Worm (Caenorhabditis elegans) whole organism, early embryonic: ENCODE measurements around the gene C10F3.7.

Experiments used
- B0310.2 ChIP-seq: sonication (generic microtip); optimal IDR thresholded peaks from 2 replicates; lab custom pipeline; 2016; ENCODE audit warnings: mild to moderate bottlenecking, missing genetic modification characterization, missing compliant biosample characterization
- F13C5.2 ChIP-seq: sonication (generic microtip); optimal IDR thresholded peaks from 2 replicates; lab custom pipeline; 2017; ENCODE audit warnings: mild to moderate bottlenecking, missing genetic modification characterization, inconsistent platforms, missing compliant biosample characterization
- aly-1 ChIP-seq: sonication (generic microtip); optimal IDR thresholded peaks from 2 replicates; lab custom pipeline; 2016; ENCODE audit warnings: missing genetic modification characterization, missing compliant biosample characterization
- ama-1 ChIP-seq: fragments of 150-350 bp; optimal IDR thresholded peaks from 2 replicates; lab custom pipeline; 2014
- ceh-13 ChIP-seq: fragments of 200-800 bp; sonication (Bioruptor generic); optimal IDR thresholded peaks from 2 replicates; lab custom pipeline; 2018; ENCODE audit warnings: mild to moderate bottlenecking, missing genetic modification characterization, missing compliant biosample characterization
- ceh-36 ChIP-seq: sonication (generic microtip); optimal IDR thresholded peaks from 2 replicates; lab custom pipeline; 2016; ENCODE audit warnings: missing genetic modification characterization, inconsistent platforms, missing compliant biosample characterization
- ets-7 ChIP-seq: sonication (generic microtip); optimal IDR thresholded peaks from 2 replicates; lab custom pipeline; 2016; ENCODE audit warnings: missing genotype, missing genetic modification characterization, missing compliant biosample characterization
- flt-1 ChIP-seq: fragments of 200-800 bp; sonication (Bioruptor generic); IDR thresholded peaks from 2 replicates; pipeline ENCODE4 v1.3.6; 2022; ENCODE audit warnings: missing genetic modification characterization, missing compliant biosample characterization
- hmbx-1 ChIP-seq: sonication (generic microtip); optimal IDR thresholded peaks from 2 replicates; lab custom pipeline; 2016; ENCODE audit warnings: mild to moderate bottlenecking, missing genetic modification characterization, missing compliant biosample characterization
- hmg-4 ChIP-seq: fragments of 200-800 bp; sonication (Bioruptor generic); optimal IDR thresholded peaks from 2 replicates; lab custom pipeline; 2018; ENCODE audit warnings: mild to moderate bottlenecking, missing genetic modification characterization, missing compliant biosample characterization
- hnd-1 ChIP-seq: sonication (generic microtip); optimal IDR thresholded peaks from 2 replicates; lab custom pipeline; 2016; ENCODE audit warnings: missing genetic modification characterization, missing compliant biosample characterization
- pes-1 ChIP-seq: fragments of 200-800 bp; sonication (Bioruptor generic); IDR thresholded peaks from 2 replicates; pipeline ENCODE4 v1.3.6; 2022; ENCODE audit warnings: missing genetic modification reagents, missing genetic modification characterization, missing compliant biosample characterization
- scrt-1 ChIP-seq: fragments of 200-800 bp; sonication (Bioruptor generic); IDR thresholded peaks from 2 replicates; pipeline ENCODE4 v1.3.6; 2022; ENCODE audit warnings: missing genetic modification characterization, missing compliant biosample characterization
- sea-1 ChIP-seq: fragments of 200-800 bp; sonication (Bioruptor generic); conservative IDR thresholded peaks from 2 replicates; pipeline ENCODE4 v1.3.6; 2022; ENCODE audit warnings: missing genetic modification characterization, missing compliant biosample characterization
- tbx-11 ChIP-seq: fragments of 200-800 bp; sonication (Bioruptor generic); IDR thresholded peaks from 2 replicates; pipeline ENCODE4 v1.3.6; 2022; ENCODE audit warnings: missing genetic modification characterization, missing compliant biosample characterization
- tbx-37 ChIP-seq: fragments of 200-800 bp; sonication (Bioruptor generic); conservative IDR thresholded peaks from 2 replicates; pipeline ENCODE4 v1.3.6; 2022; ENCODE audit warnings: missing genetic modification reagents, missing genetic modification characterization, missing compliant biosample characterization
- tra-4 ChIP-seq: sonication (generic microtip); optimal IDR thresholded peaks from 2 replicates; lab custom pipeline; 2017; ENCODE audit warnings: missing genetic modification characterization, missing compliant biosample characterization

Gene C10F3.7

DNA sequence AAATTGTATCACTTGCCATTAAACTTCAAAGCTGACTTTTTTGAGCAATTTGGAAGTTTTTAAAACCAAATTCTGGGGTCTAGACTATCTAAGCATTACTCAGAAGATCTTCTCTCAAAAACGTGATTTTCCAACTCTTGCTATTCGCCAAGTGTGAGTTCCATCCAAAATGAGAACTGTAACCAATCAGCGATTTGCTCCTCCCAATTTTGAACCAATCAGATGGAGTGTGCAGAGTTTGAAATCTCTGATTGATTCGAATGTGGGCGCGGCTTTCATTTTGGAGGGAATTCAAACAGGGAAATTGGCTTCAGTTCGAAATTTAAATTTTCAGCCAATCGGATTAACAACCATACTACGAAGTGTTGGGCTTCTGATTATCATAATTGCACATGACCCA, 33.6 kb downstream of the C10F3.7 start:
- no peak for TF ChIP-seq scrt-1
- TF ChIP-seq aly-1 = no peak
- no peak for TF ChIP-seq tbx-11 (GFP tag; lab: Robert Waterston, UW)
- no peak for TF ChIP-seq ets-7
- no peak for TF ChIP-seq pes-1 (GFP tag; lab: Robert Waterston, UW)
- TF ChIP-seq ama-1 (lab: Kevin White, UChicago) = no peak
- no peak for TF ChIP-seq ceh-13 (GFP tag; lab: Kevin White, UChicago)
- no peak for TF ChIP-seq tra-4 (tag; lab: Kevin White, UChicago)
- TF ChIP-seq tbx-37 (GFP tag; lab: Robert Waterston, UW) = no peak
- no peak for TF ChIP-seq sea-1 (GFP tag; lab: Robert Waterston, UW)
- TF ChIP-seq hnd-1 (tag; lab: Kevin White, UChicago) = no peak
- TF ChIP-seq ceh-36 = no peak
- TF ChIP-seq B0310.2 (tag; lab: Kevin White, UChicago) = no peak
- TF ChIP-seq hmbx-1 (tag; lab: Kevin White, UChicago) = no peak
- TF ChIP-seq hmg-4 (GFP tag; lab: Kevin White, UChicago) = no peak
- no peak for TF ChIP-seq flt-1 (GFP tag; lab: Robert Waterston, UW)

DNA sequence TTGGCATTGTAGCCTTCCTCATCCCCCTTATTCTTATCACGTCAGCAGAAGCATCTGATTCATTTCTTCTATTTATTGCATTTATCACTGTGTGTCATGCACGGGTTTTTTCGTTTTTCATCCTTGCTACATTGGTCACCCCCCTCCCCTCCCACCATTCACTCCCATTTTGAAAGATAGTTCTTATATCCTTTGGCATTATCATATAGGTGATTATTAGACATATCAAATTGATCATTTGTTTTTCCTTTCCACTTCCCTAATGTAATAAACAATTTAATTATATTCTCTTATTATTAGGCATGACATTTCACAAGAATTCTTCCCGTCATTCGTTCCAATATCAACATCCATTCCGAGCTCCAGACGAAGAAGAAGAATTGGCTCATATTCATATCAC, 35.5 kb downstream of the C10F3.7 start, which contains the start of gene M03F8.1:
Gene M03F8.1 (plus strand): TSS at position 301 of the 400 bp plus-strand sequence.
- TF ChIP-seq ets-7 = no peak
- no peak for TF ChIP-seq hmbx-1 (tag; lab: Kevin White, UChicago)
- TF ChIP-seq scrt-1 = no peak
- TF ChIP-seq pes-1 (GFP tag; lab: Robert Waterston, UW) = no peak
- TF ChIP-seq hnd-1 (tag; lab: Kevin White, UChicago) = no peak
- no peak for TF ChIP-seq ceh-36
- TF ChIP-seq F13C5.2 (tag; lab: Kevin White, UChicago) = no peak
- no peak for TF ChIP-seq hmg-4 (GFP tag; lab: Kevin White, UChicago)
- TF ChIP-seq tbx-11 (GFP tag; lab: Robert Waterston, UW) = no peak
- TF ChIP-seq tbx-37 (GFP tag; lab: Robert Waterston, UW) = no peak
- TF ChIP-seq aly-1 = no peak
- no peak for TF ChIP-seq B0310.2 (tag; lab: Kevin White, UChicago)
- no peak for TF ChIP-seq ceh-13 (GFP tag; lab: Kevin White, UChicago)
- TF ChIP-seq sea-1 (GFP tag; lab: Robert Waterston, UW) = no peak
- no peak for TF ChIP-seq tra-4 (tag; lab: Kevin White, UChicago)
- TF ChIP-seq ama-1 (lab: Kevin White, UChicago) = no peak
- no peak for TF ChIP-seq flt-1 (GFP tag; lab: Robert Waterston, UW)

ce11 chrV:5949674-5950149, 36.9 kb downstream of the C10F3.7 start:
- TF ChIP-seq F13C5.2 (tag; lab: Kevin White, UChicago) = no peak
- TF ChIP-seq ets-7 = no peak
- no peak for TF ChIP-seq sea-1 (GFP tag; lab: Robert Waterston, UW)
- TF ChIP-seq B0310.2 (tag; lab: Kevin White, UChicago) = no peak
- TF ChIP-seq tbx-37 (GFP tag; lab: Robert Waterston, UW) = no peak
- TF ChIP-seq tbx-11 (GFP tag; lab: Robert Waterston, UW) = no peak
- no peak for TF ChIP-seq ceh-36
- no peak for TF ChIP-seq hmg-4 (GFP tag; lab: Kevin White, UChicago)
- TF ChIP-seq scrt-1 = no peak
- no peak for TF ChIP-seq pes-1 (GFP tag; lab: Robert Waterston, UW)
- no peak for TF ChIP-seq hnd-1 (tag; lab: Kevin White, UChicago)
- TF ChIP-seq ceh-13 (GFP tag; lab: Kevin White, UChicago) = no peak
- TF ChIP-seq flt-1 (GFP tag; lab: Robert Waterston, UW) = no peak
- no peak for TF ChIP-seq tra-4 (tag; lab: Kevin White, UChicago)
- TF ChIP-seq aly-1 = no peak
- no peak for TF ChIP-seq hmbx-1 (tag; lab: Kevin White, UChicago)
- no peak for TF ChIP-seq ama-1 (lab: Kevin White, UChicago)

DNA sequence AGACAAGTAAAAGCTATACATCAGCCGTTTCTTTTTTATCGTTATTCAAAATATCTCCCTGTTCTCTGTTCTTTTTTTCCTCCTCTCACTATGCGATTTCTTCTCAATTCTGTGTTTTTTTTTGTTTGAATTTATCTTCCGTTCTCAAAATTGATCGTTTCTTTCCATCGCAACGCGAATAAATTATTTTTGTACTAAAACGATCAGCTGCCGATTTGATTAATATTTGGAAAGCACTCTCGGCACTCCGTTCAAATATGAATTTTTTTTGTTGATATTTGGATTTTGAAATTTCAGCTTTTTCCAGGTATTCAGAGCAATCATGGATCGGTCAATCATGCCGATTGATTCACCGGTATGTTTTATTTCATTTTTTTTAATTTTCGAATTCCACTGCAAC, 43.5 kb downstream of the C10F3.7 start, which contains the start of gene pst-1:
Gene pst-1 (plus strand): TSS at position 301 of the 400 bp plus-strand sequence.
- TF ChIP-seq hmg-4 (GFP tag; lab: Kevin White, UChicago) = no peak
- TF ChIP-seq sea-1 (GFP tag; lab: Robert Waterston, UW) = no peak
- TF ChIP-seq F13C5.2 (tag; lab: Kevin White, UChicago) = no peak
- TF ChIP-seq ceh-13 (GFP tag; lab: Kevin White, UChicago) = no peak
- TF ChIP-seq pes-1 (GFP tag; lab: Robert Waterston, UW) = no peak
- TF ChIP-seq B0310.2 (tag; lab: Kevin White, UChicago) = no peak
- TF ChIP-seq tra-4 (tag; lab: Kevin White, UChicago) = no peak
- TF ChIP-seq hmbx-1 (tag; lab: Kevin White, UChicago) = no peak
- no peak for TF ChIP-seq scrt-1
- no peak for TF ChIP-seq ama-1 (lab: Kevin White, UChicago)
- no peak for TF ChIP-seq hnd-1 (tag; lab: Kevin White, UChicago)
- no peak for TF ChIP-seq ets-7
- no peak for TF ChIP-seq flt-1 (GFP tag; lab: Robert Waterston, UW)
- TF ChIP-seq ceh-36 = no peak
- no peak for TF ChIP-seq tbx-11 (GFP tag; lab: Robert Waterston, UW)
- no peak for TF ChIP-seq tbx-37 (GFP tag; lab: Robert Waterston, UW)
- TF ChIP-seq aly-1 = no peak

DNA sequence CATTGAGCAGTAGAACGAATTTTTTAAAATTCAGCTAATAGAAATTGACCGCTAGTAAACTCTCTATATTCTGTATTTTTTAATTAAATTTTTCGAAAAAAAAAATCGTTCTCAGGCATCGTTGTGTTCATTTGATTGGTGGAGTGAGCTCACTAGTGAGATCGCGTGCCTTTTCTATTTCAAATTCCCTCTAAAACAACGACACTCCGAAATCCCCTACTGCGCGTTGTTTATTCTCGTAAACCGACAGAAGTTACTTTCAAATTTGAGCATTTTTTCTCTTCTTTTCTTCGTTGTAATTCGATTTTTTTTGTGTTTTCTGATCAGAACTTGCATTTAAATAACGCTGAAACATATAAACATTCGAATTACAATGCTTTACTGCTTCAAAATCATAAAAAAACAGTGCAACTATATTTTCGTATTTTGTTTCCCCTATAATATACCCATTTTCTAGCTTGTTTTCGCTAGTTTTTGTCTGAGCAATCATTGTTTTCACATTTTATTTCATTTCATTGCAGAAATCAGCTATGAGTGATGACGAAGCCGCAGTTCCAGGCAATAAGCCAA, 47.1 kb downstream of the C10F3.7 start, which contains the start of gene syf-3:
Gene syf-3 (plus strand): TSS at position 520 of the 570 bp plus-strand sequence.
- TF ChIP-seq B0310.2 (tag; lab: Kevin White, UChicago) = no peak
- TF ChIP-seq hmbx-1 (tag; lab: Kevin White, UChicago) = no peak
- TF ChIP-seq sea-1 (GFP tag; lab: Robert Waterston, UW) = no peak
- TF ChIP-seq F13C5.2 (tag; lab: Kevin White, UChicago) = no peak
- no peak for TF ChIP-seq tbx-11 (GFP tag; lab: Robert Waterston, UW)

DNA sequence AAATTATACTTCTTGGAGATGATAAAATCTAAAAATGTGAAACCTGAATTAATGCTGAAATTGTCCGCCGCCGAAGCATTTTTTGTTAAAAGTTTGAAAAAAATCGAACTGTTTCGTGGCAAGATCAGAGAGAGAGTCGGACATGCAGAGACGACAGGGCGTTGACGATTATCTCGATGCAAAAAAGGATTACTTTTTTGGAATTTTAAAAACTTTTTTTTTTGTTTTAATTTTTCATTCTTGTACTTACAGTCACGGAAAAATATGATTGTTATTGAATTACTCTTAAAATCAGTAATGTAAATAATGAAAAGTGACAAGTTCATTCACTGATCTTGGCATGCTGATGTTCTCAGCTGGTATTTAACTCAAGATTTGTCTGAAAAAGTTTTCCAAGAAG, 50.0 kb downstream of the C10F3.7 start, which contains the start of the genes M03F8.5 and M03F8.7:
Gene M03F8.5 (minus strand): TSS at position 101 of the 400 bp plus-strand sequence.
Gene M03F8.7 (plus strand): TSS at position 249 of the 400 bp plus-strand sequence.
- no peak for TF ChIP-seq ets-7
- TF ChIP-seq hmg-4 (GFP tag; lab: Kevin White, UChicago) = no peak
- no peak for TF ChIP-seq tbx-11 (GFP tag; lab: Robert Waterston, UW)
- no peak for TF ChIP-seq F13C5.2 (tag; lab: Kevin White, UChicago)
- no peak for TF ChIP-seq ceh-13 (GFP tag; lab: Kevin White, UChicago)
- TF ChIP-seq hnd-1 (tag; lab: Kevin White, UChicago) = no peak
- TF ChIP-seq flt-1 (GFP tag; lab: Robert Waterston, UW) = no peak
- TF ChIP-seq aly-1 = no peak
- TF ChIP-seq ama-1 (lab: Kevin White, UChicago) = no peak
- TF ChIP-seq tra-4 (tag; lab: Kevin White, UChicago) = no peak
- TF ChIP-seq B0310.2 (tag; lab: Kevin White, UChicago) = no peak
- no peak for TF ChIP-seq hmbx-1 (tag; lab: Kevin White, UChicago)
- no peak for TF ChIP-seq tbx-37 (GFP tag; lab: Robert Waterston, UW)
- TF ChIP-seq pes-1 (GFP tag; lab: Robert Waterston, UW) = no peak
- no peak for TF ChIP-seq ceh-36
- no peak for TF ChIP-seq scrt-1
- no peak for TF ChIP-seq sea-1 (GFP tag; lab: Robert Waterston, UW)
